Worm (Caenorhabditis elegans): ENCODE measurements around the gene cpt-1.

ce11 chrII:12813253-12813652, 17.0 kb upstream of the cpt-1 start:
- TF ChIP-seq tbx-37 (GFP tag; conservative IDR thresholded peaks at IDR 0.05), result no peak
- TF ChIP-seq flt-1 (GFP tag; IDR thresholded peaks at IDR 0.05), result no peak
- TF ChIP-seq ama-1 (optimal IDR thresholded peaks at IDR 0.05), result no peak
- TF ChIP-seq tra-4 (tag; optimal IDR thresholded peaks at IDR 0.05), result no peak
- TF ChIP-seq hmbx-1 (tag; optimal IDR thresholded peaks at IDR 0.05), result no peak
- TF ChIP-seq sea-1 (GFP tag; conservative IDR thresholded peaks at IDR 0.05), result no peak
- TF ChIP-seq ceh-13 (GFP tag; optimal IDR thresholded peaks at IDR 0.05), result no peak
- no peak for TF ChIP-seq aly-1 (tag; optimal IDR thresholded peaks at IDR 0.05)
- no peak for TF ChIP-seq F13C5.2 (tag; optimal IDR thresholded peaks at IDR 0.05)

All from whole organism, early embryonic.